Fruit fly (Drosophila melanogaster) whole organism, embryonic: ENCODE measurements around the gene CG6066.

Experiments used
- Antp ChIP-seq: fragments of 200-800 bp; sonication (Bioruptor generic); optimal IDR thresholded peaks from 3 replicates; lab custom pipeline; 2016; ENCODE audit warnings: missing biosample characterization, missing genetic modification characterization
- Awh ChIP-seq: fragments of 200-800 bp; sonication (Bioruptor generic); IDR thresholded peaks from 2 replicates; pipeline ENCODE4, ENCODE4 v1.3.6; 2022; ENCODE audit warnings: missing biosample characterization, missing genetic modification characterization
- CG11696 ChIP-seq: fragments of 200-800 bp; sonication (Bioruptor generic); IDR thresholded peaks from 2 replicates; pipeline ENCODE4 v1.3.6; 2022; ENCODE audit warnings: missing biosample characterization, missing genetic modification characterization
- CG12769 ChIP-seq: fragments of 200-800 bp; sonication (Bioruptor generic); optimal IDR thresholded peaks from 2 replicates; lab custom pipeline; 2019; ENCODE audit warnings: missing biosample characterization, mild to moderate bottlenecking, missing genetic modification characterization, moderate library complexity
- CG13287 ChIP-seq: fragments of 200-800 bp; sonication (Bioruptor generic); IDR thresholded peaks from 2 replicates; pipeline ENCODE4 v1.3.6; 2022; ENCODE audit warnings: missing biosample characterization, missing genetic modification characterization; ENCODE audit not compliant: partially characterized antibody
- CG13624 ChIP-seq: fragments of 200-800 bp; sonication (Bioruptor generic); optimal IDR thresholded peaks from 2 replicates; lab custom pipeline; 2016; ENCODE audit warnings: missing biosample characterization, missing genetic modification characterization
- CG16815 ChIP-seq: fragments of 200-800 bp; sonication (Bioruptor generic); optimal IDR thresholded peaks from 3 replicates; lab custom pipeline; 2017; ENCODE audit warnings: missing biosample characterization, mild to moderate bottlenecking, missing genetic modification characterization
- CG17328 ChIP-seq: fragments of 200-800 bp; sonication (Bioruptor generic); IDR thresholded peaks from 2 replicates; pipeline ENCODE4 v1.3.6; 2022; ENCODE audit warnings: missing biosample characterization, missing genetic modification characterization
- CG31365 ChIP-seq: fragments of 200-800 bp; sonication (Bioruptor generic); optimal IDR thresholded peaks from 2 replicates; lab custom pipeline; 2018; ENCODE audit warnings: missing biosample characterization, mild to moderate bottlenecking, missing genetic modification characterization
- CG32532 ChIP-seq: fragments of 200-800 bp; sonication (Bioruptor generic); IDR thresholded peaks from 2 replicates; pipeline ENCODE4 v1.3.6; 2022; ENCODE audit warnings: missing biosample characterization, missing genetic modification characterization
- CG33213 ChIP-seq: fragments of 200-800 bp; sonication (Bioruptor generic); optimal IDR thresholded peaks from 3 replicates; lab custom pipeline; 2016; ENCODE audit warnings: missing biosample characterization, missing genetic modification characterization
- CG34376 ChIP-seq: fragments of 200-800 bp; sonication (Bioruptor generic); optimal IDR thresholded peaks from 2 replicates; lab custom pipeline; 2018; ENCODE audit warnings: missing biosample characterization, mild to moderate bottlenecking, missing genetic modification characterization
- CG4404 ChIP-seq: fragments of 200-800 bp; sonication (Bioruptor generic); IDR thresholded peaks from 2 replicates; pipeline ENCODE4 v1.3.6; 2022; ENCODE audit warnings: missing biosample characterization, missing genetic modification characterization
- CG6272 ChIP-seq: fragments of 200-800 bp; sonication (Bioruptor generic); IDR thresholded peaks from 2 replicates; pipeline ENCODE4 v1.3.6; 2022; ENCODE audit warnings: missing biosample characterization, missing genetic modification characterization
- D19B ChIP-seq: fragments of 200-800 bp; sonication (Bioruptor generic); optimal IDR thresholded peaks from 2 replicates; lab custom pipeline; 2017; ENCODE audit warnings: missing biosample characterization, mild to moderate bottlenecking, missing genetic modification characterization
- Dbx ChIP-seq: fragments of 200-800 bp; sonication (Bioruptor generic); IDR thresholded peaks from 3 replicates; pipeline ENCODE4 v1.3.6; 2022; ENCODE audit warnings: missing biosample characterization, missing genetic modification characterization
- Deaf1 ChIP-seq: fragments of 200-800 bp; optimal IDR thresholded peaks from 3 replicates; lab custom pipeline; 2019; ENCODE audit warnings: missing biosample characterization, mild to moderate bottlenecking, missing genetic modification characterization, moderate library complexity
- Drgx ChIP-seq: fragments of 200-800 bp; sonication (Bioruptor generic); IDR thresholded peaks from 2 replicates; pipeline ENCODE4 v1.3.6; 2022; ENCODE audit warnings: missing biosample characterization, missing genetic modification characterization
- E2f1 ChIP-seq: fragments of 200-800 bp; sonication (Bioruptor generic); IDR thresholded peaks from 2 replicates; pipeline ENCODE4 v1.3.6; 2022; ENCODE audit warnings: missing biosample characterization, missing genetic modification characterization
- Hr78 ChIP-seq, 2 experiments: fragments of 200-800 bp in 1 of 2; fragments of >200 bp in 1 of 2; sonication (Bioruptor generic) in 1 of 2; optimal IDR thresholded peaks; 2 replicates each; lab custom pipeline; 2017 to 2019; ENCODE audit warnings: missing biosample characterization in 2 of 2, missing genetic modification characterization in 2 of 2, mild to moderate bottlenecking in 1 of 2, moderate library complexity in 1 of 2
- Jarid2 ChIP-seq: fragments of 200-800 bp; sonication (Bioruptor generic); optimal IDR thresholded peaks from 3 replicates; lab custom pipeline; 2017; ENCODE audit warnings: mild to moderate bottlenecking, missing biosample characterization, missing genetic modification reagents, missing genetic modification characterization
- Med ChIP-seq: fragments of 200-800 bp; sonication (Bioruptor generic); peaks from one replicate; lab custom pipeline; 2016; ENCODE audit warnings: missing biosample characterization, missing genetic modification characterization, mild to moderate bottlenecking, inconsistent platforms, moderate library complexity
- NFAT ChIP-seq: fragments of 200-800 bp; sonication (Bioruptor generic); IDR thresholded peaks from 2 replicates; pipeline ENCODE4 v1.3.6; 2022; ENCODE audit warnings: missing biosample characterization, missing genetic modification characterization
- Pdp1 ChIP-seq, 2 experiments: fragments of 200-800 bp; sonication (Bioruptor generic); optimal IDR thresholded peaks; 3 replicates each; lab custom pipeline; 2016; ENCODE audit warnings: missing biosample characterization in 2 of 2, missing genetic modification characterization in 2 of 2, mild to moderate bottlenecking in 1 of 2, moderate library complexity in 1 of 2
- Trl ChIP-seq, 3 experiments: fragments of >200 bp in 2 of 3; fragments of 200-800 bp in 1 of 3; sonication (Bioruptor generic) in 1 of 3; optimal IDR thresholded peaks; 2 replicates in 1 of 3; 3 replicates in 2 of 3; lab custom pipeline; 2016 to 2017; ENCODE audit warnings: missing biosample characterization in 1 of 3, missing genetic modification characterization in 1 of 3
- chinmo ChIP-seq: fragments of 200-800 bp; sonication (Bioruptor generic); IDR thresholded peaks from 4 replicates; pipeline ENCODE4 v1.3.6; 2022; ENCODE audit warnings: missing biosample characterization, missing genetic modification characterization; ENCODE audit not compliant: partially characterized antibody
- danr ChIP-seq: fragments of 200-800 bp; sonication (Bioruptor generic); IDR thresholded peaks from 2 replicates; pipeline ENCODE4 v1.3.6; 2022; ENCODE audit warnings: missing biosample characterization, missing genetic modification characterization
- dati ChIP-seq: fragments of 200-800 bp; sonication (Bioruptor generic); IDR thresholded peaks from 2 replicates; pipeline ENCODE4 v1.3.6; 2022; ENCODE audit warnings: missing biosample characterization, missing genetic modification characterization
- exex ChIP-seq: fragments of 200-800 bp; sonication (Bioruptor generic); optimal IDR thresholded peaks from 4 replicates; lab custom pipeline; 2018; ENCODE audit warnings: missing biosample characterization, mild to moderate bottlenecking, missing genetic modification characterization, moderate library complexity
- eyg ChIP-seq: fragments of 200-800 bp; sonication (Bioruptor generic); optimal IDR thresholded peaks from 3 replicates; lab custom pipeline; 2016; ENCODE audit warnings: missing biosample characterization, missing genetic modification characterization
- gcm ChIP-seq: fragments of 200-800 bp; sonication (Bioruptor generic); optimal IDR thresholded peaks from 2 replicates; lab custom pipeline; 2019; ENCODE audit warnings: missing biosample characterization, mild to moderate bottlenecking, missing genetic modification characterization, moderate library complexity
- gem ChIP-seq: fragments of 200-800 bp; sonication (Bioruptor generic); optimal IDR thresholded peaks from 2 replicates; lab custom pipeline; 2019; ENCODE audit warnings: missing biosample characterization, mild to moderate bottlenecking, missing genetic modification characterization, moderate library complexity
- grn ChIP-seq: fragments of 200-800 bp; sonication (Bioruptor generic); optimal IDR thresholded peaks from 3 replicates; lab custom pipeline; 2017; ENCODE audit warnings: missing biosample characterization, missing genetic modification characterization
- gro ChIP-seq: fragments of 200-800 bp; sonication (Bioruptor generic); optimal IDR thresholded peaks from 2 replicates; lab custom pipeline; 2016; ENCODE audit warnings: missing biosample characterization, missing genetic modification characterization
- insv ChIP-seq, 2 experiments: fragments of 200-800 bp; sonication (Bioruptor generic); optimal IDR thresholded peaks; 3 replicates each; lab custom pipeline; 2016 to 2018; ENCODE audit warnings: missing biosample characterization in 2 of 2, missing genetic modification characterization in 2 of 2
- inv ChIP-seq: fragments of 200-800 bp; sonication (Bioruptor generic); IDR thresholded peaks from 2 replicates; pipeline ENCODE4 v1.3.6; 2022; ENCODE audit warnings: missing biosample characterization, missing genetic modification characterization; ENCODE audit not compliant: partially characterized antibody
- lola ChIP-seq, 3 experiments: fragments of >200 bp in 2 of 3; fragments of 200-800 bp in 1 of 3; sonication (Bioruptor generic) in 1 of 3; optimal IDR thresholded peaks; 2 replicates each; lab custom pipeline; 2017 to 2019; ENCODE audit warnings: missing biosample characterization in 3 of 3, missing genetic modification characterization in 3 of 3, mild to moderate bottlenecking in 1 of 3, moderate library complexity in 1 of 3
- pb ChIP-seq: fragments of 200-800 bp; sonication (Bioruptor generic); optimal IDR thresholded peaks from 3 replicates; lab custom pipeline; 2016; ENCODE audit warnings: missing biosample characterization, missing genetic modification characterization
- pros ChIP-seq: fragments of 200-800 bp; sonication (Bioruptor generic); optimal IDR thresholded peaks from 3 replicates; lab custom pipeline; 2019; ENCODE audit warnings: missing biosample characterization, mild to moderate bottlenecking, missing genetic modification characterization, moderate library complexity
- sd ChIP-seq: fragments of 200-800 bp; sonication (Bioruptor generic); optimal IDR thresholded peaks from 3 replicates; lab custom pipeline; 2018; ENCODE audit warnings: missing biosample characterization, mild to moderate bottlenecking, missing genetic modification characterization, moderate library complexity
- sob ChIP-seq: fragments of 200-800 bp; sonication (Bioruptor generic); IDR thresholded peaks from 2 replicates; pipeline ENCODE4 v1.3.6; 2022; ENCODE audit warnings: missing biosample characterization, missing genetic modification characterization
- trem ChIP-seq: fragments of 200-800 bp; optimal IDR thresholded peaks from 3 replicates; lab custom pipeline; 2019; ENCODE audit warnings: missing biosample characterization, mild to moderate bottlenecking, missing genetic modification characterization, moderate library complexity
- unc-4 ChIP-seq: fragments of 200-800 bp; sonication (Bioruptor generic); IDR thresholded peaks from 2 replicates; pipeline ENCODE4 v1.3.6; 2022; ENCODE audit warnings: missing biosample characterization, missing genetic modification characterization; ENCODE audit not compliant: partially characterized antibody
- wor ChIP-seq: fragments of 200-800 bp; sonication (Bioruptor generic); IDR thresholded peaks from 2 replicates; pipeline ENCODE4 v1.3.6; 2022; ENCODE audit warnings: missing biosample characterization, missing genetic modification characterization

CG6066 gene

dm6 chr3R:27159870-27160269, 43.4 kb upstream of the CG6066 start:
- TF ChIP-seq Drgx: no peak
- TF ChIP-seq Pdp1 (GFP tag; optimal IDR thresholded peaks at IDR 0.05; lab: Kevin White, UChicago): peak in 1 of 2 experiments; percentile 69
- TF ChIP-seq inv (GFP tag; lab: Robert Waterston, UW): no peak
- peak; percentile 1 for TF ChIP-seq CG34376
- no peak for TF ChIP-seq gcm (GFP tag; lab: Kevin White, UChicago)
- TF ChIP-seq Antp (GFP tag; lab: Kevin White, UChicago): no peak
- TF ChIP-seq exex (tag; lab: Kevin White, UChicago): peak; percentile 82
- peak; percentile 64 for TF ChIP-seq D19B
- peak; percentile 5 for TF ChIP-seq gro
- TF ChIP-seq, all 482 proteins: peak for 5

- TF ChIP-seq chinmo: no peak; the same call in 3 of the 4 replicates
- TF ChIP-seq eyg: no peak
- TF ChIP-seq pros (GFP tag; lab: Kevin White, UChicago): no peak
- peak; percentile 17 for TF ChIP-seq grn (GFP tag; lab: Kevin White, UChicago)
- TF ChIP-seq CG33213 (GFP tag; lab: Kevin White, UChicago): no peak
- peak; percentile 32 for TF ChIP-seq Deaf1 (tag; lab: Kevin White, UChicago)
- no peak for TF ChIP-seq lola (GFP tag; optimal IDR thresholded peaks at IDR 0.05; lab: Kevin White, UChicago)
- TF ChIP-seq Trl (optimal IDR thresholded peaks at IDR 0.05; lab: Kevin White, UChicago): peak in 1 of 2 experiments; percentile 36
- no peak for TF ChIP-seq Trl (GFP tag; optimal IDR thresholded peaks at IDR 0.05; lab: Kevin White, UChicago)
- no peak for TF ChIP-seq Awh (GFP tag; lab: Robert Waterston, UW)
- TF ChIP-seq E2f1 (GFP tag; lab: Robert Waterston, UW): no peak
- TF ChIP-seq trem (tag; lab: Kevin White, UChicago): no peak
- TF ChIP-seq sob (GFP tag; lab: Robert Waterston, UW): peak; percentile 24; the same call in 1 of the 2 replicates
- no peak for TF ChIP-seq CG31365
- 0 out of 2 replicates have a peak, but pooled peaks have one; percentile 18 for TF ChIP-seq NFAT (GFP tag; lab: Robert Waterston, UW)
- 0 out of 2 replicates have a peak, but pooled peaks have one; percentile 25 for TF ChIP-seq unc-4 (GFP tag; lab: Robert Waterston, UW)
- no peak for TF ChIP-seq dati (GFP tag; lab: Robert Waterston, UW)
- no peak for TF ChIP-seq CG6272 (GFP tag; lab: Robert Waterston, UW)
- TF ChIP-seq Med (GFP tag; lab: Kevin White, UChicago): peak; percentile 64
- peak; percentile 26; the same call in 1 of the 2 replicates for TF ChIP-seq CG32532 (GFP tag; lab: Robert Waterston, UW)
- TF ChIP-seq gem (tag; lab: Kevin White, UChicago): no peak
- no peak for TF ChIP-seq CG13624 (GFP tag; lab: Kevin White, UChicago)
- TF ChIP-seq Hr78 (GFP tag; optimal IDR thresholded peaks at IDR 0.05; lab: Kevin White, UChicago): no peak
- no peak for TF ChIP-seq pb (GFP tag; lab: Kevin White, UChicago)
- TF ChIP-seq CG11696 (GFP tag; lab: Robert Waterston, UW): no peak
- peak; percentile 35 for TF ChIP-seq CG34376
- TF ChIP-seq CG17328 (GFP tag; lab: Robert Waterston, UW): no peak
- TF ChIP-seq wor (GFP tag; lab: Robert Waterston, UW): no peak
- TF ChIP-seq CG4404: 0 out of 2 replicates have a peak, but pooled peaks have one; percentile 34
- TF ChIP-seq CG16815: no peak
- TF ChIP-seq CG13287 (GFP tag; lab: Robert Waterston, UW): peak; percentile 36; the same call in 1 of the 2 replicates
- peak; percentile 53 for TF ChIP-seq Jarid2
- no peak for TF ChIP-seq danr (GFP tag; lab: Robert Waterston, UW)
- peak; percentile 43 for TF ChIP-seq sd (tag; lab: Kevin White, UChicago)
- no peak for TF ChIP-seq insv (GFP tag; optimal IDR thresholded peaks at IDR 0.05; lab: Kevin White, UChicago)
- TF ChIP-seq Dbx (GFP tag; lab: Robert Waterston, UW): 0 out of 3 replicates have a peak, but pooled peaks have one; percentile 38
- peak; percentile 67 for TF ChIP-seq CG12769 (tag; lab: Kevin White, UChicago)
These were observed 41.3 kb upstream of the CG6066 start, which contains the start of gene grass for dm6 chr3R:27157814-27158213. Gene grass, plus strand, starts transcription at chr3R:27157948.
